Fruit fly (Drosophila melanogaster) whole organism, embryonic: ENCODE measurements around the gene Nazo.

Source experiments
- CG10267 ChIP-seq: fragments of 200-800 bp; sonication (Bioruptor generic); optimal IDR thresholded peaks from 2 replicates; lab custom pipeline; 2018; ENCODE audit warnings: missing biosample characterization, mild to moderate bottlenecking, missing genetic modification characterization, moderate library complexity
- CG11456 ChIP-seq: fragments of 200-800 bp; sonication (Bioruptor generic); IDR thresholded peaks from 3 replicates; pipeline ENCODE4 v1.3.6; 2022; ENCODE audit warnings: missing biosample characterization, missing genetic modification characterization
- CG12071 ChIP-seq: fragments of 200-800 bp; sonication (Bioruptor generic); optimal IDR thresholded peaks from 3 replicates; lab custom pipeline; 2018; ENCODE audit warnings: missing biosample characterization, mild to moderate bottlenecking, missing genetic modification characterization
- CG1602 ChIP-seq: fragments of 200-800 bp; sonication (Bioruptor generic); optimal IDR thresholded peaks from 3 replicates; lab custom pipeline; 2016; ENCODE audit warnings: missing biosample characterization, missing genetic modification characterization
- CG1647 ChIP-seq: fragments of 200-800 bp; sonication (Bioruptor generic); optimal IDR thresholded peaks from 3 replicates; lab custom pipeline; 2016; ENCODE audit warnings: missing biosample characterization, missing genetic modification characterization
- CG2678 ChIP-seq: fragments of 200-800 bp; sonication (Bioruptor generic); optimal IDR thresholded peaks from 3 replicates; lab custom pipeline; 2019; ENCODE audit warnings: missing biosample characterization, mild to moderate bottlenecking, missing genetic modification characterization, moderate library complexity
- CG32772 ChIP-seq: fragments of 200-800 bp; sonication (Bioruptor generic); IDR thresholded peaks from 2 replicates; pipeline ENCODE4 v1.3.6; 2022; ENCODE audit warnings: missing biosample characterization, missing genetic modification characterization
- CG3281 ChIP-seq: fragments of 200-800 bp; sonication (Bioruptor generic); optimal IDR thresholded peaks from 3 replicates; lab custom pipeline; 2017; ENCODE audit warnings: missing biosample characterization, mild to moderate bottlenecking, missing genetic modification characterization
- CG34224 ChIP-seq: fragments of 200-800 bp; sonication (Bioruptor generic); IDR thresholded peaks from 3 replicates; pipeline ENCODE4 v1.3.6; 2022; ENCODE audit warnings: missing biosample characterization, missing genetic modification characterization; ENCODE audit not compliant: partially characterized antibody
- CG5245 ChIP-seq: fragments of 200-800 bp; sonication (Bioruptor generic); optimal IDR thresholded peaks from 3 replicates; lab custom pipeline; 2016; ENCODE audit warnings: missing biosample characterization, missing genetic modification characterization
- CG6813 ChIP-seq: fragments of 200-800 bp; sonication (Bioruptor generic); optimal IDR thresholded peaks from 2 replicates; lab custom pipeline; 2017; ENCODE audit warnings: missing biosample characterization, missing genetic modification characterization, mild to moderate bottlenecking, moderate library complexity, missing genetic modification reagents
- CG6854 ChIP-seq: fragments of 200-800 bp; sonication (Bioruptor generic); optimal IDR thresholded peaks from 3 replicates; lab custom pipeline; 2017; ENCODE audit warnings: missing biosample characterization, mild to moderate bottlenecking, missing genetic modification characterization
- CG7839 ChIP-seq: fragments of 200-800 bp; sonication (Bioruptor generic); optimal IDR thresholded peaks from 3 replicates; lab custom pipeline; 2018; ENCODE audit warnings: missing biosample characterization, mild to moderate bottlenecking, missing genetic modification characterization, moderate library complexity
- CG7928 ChIP-seq: fragments of 200-800 bp; sonication (Bioruptor generic); optimal IDR thresholded peaks from 2 replicates; lab custom pipeline; 2017; ENCODE audit warnings: missing biosample characterization, mild to moderate bottlenecking, missing genetic modification characterization
- CG8388 ChIP-seq: fragments of 200-800 bp; sonication (Bioruptor generic); optimal IDR thresholded peaks from 2 replicates; lab custom pipeline; 2019; ENCODE audit warnings: missing biosample characterization, mild to moderate bottlenecking, missing genetic modification characterization, moderate library complexity
- CG9609 ChIP-seq: fragments of 200-800 bp; sonication (Bioruptor generic); optimal IDR thresholded peaks from 3 replicates; lab custom pipeline; 2016; ENCODE audit warnings: missing biosample characterization, missing genetic modification characterization
- CG9727 ChIP-seq: fragments of 200-800 bp; sonication (Bioruptor generic); optimal IDR thresholded peaks from 3 replicates; lab custom pipeline; 2017; ENCODE audit warnings: missing biosample characterization, mild to moderate bottlenecking, missing genetic modification characterization
- CG9817 ChIP-seq: fragments of 200-800 bp; sonication (Bioruptor generic); optimal IDR thresholded peaks from 2 replicates; lab custom pipeline; 2018; ENCODE audit warnings: missing biosample characterization, mild to moderate bottlenecking, missing genetic modification characterization, moderate library complexity
- D19A ChIP-seq: fragments of 200-800 bp; optimal IDR thresholded peaks from 3 replicates; lab custom pipeline; 2019; ENCODE audit warnings: missing biosample characterization, mild to moderate bottlenecking, missing genetic modification characterization, moderate library complexity
- Dip2 ChIP-seq: fragments of 200-800 bp; sonication (Bioruptor generic); IDR thresholded peaks from 2 replicates; pipeline ENCODE4 v1.3.6; 2022; ENCODE audit warnings: missing biosample characterization, missing genetic modification characterization
- Fer2 ChIP-seq: fragments of 200-800 bp; sonication (Bioruptor generic); optimal IDR thresholded peaks from 2 replicates; lab custom pipeline; 2018; ENCODE audit warnings: missing biosample characterization, mild to moderate bottlenecking, missing genetic modification characterization, moderate library complexity
- Hand ChIP-seq: fragments of 200-800 bp; sonication (Bioruptor generic); optimal IDR thresholded peaks from 2 replicates; lab custom pipeline; 2017; ENCODE audit warnings: mild to moderate bottlenecking, missing biosample characterization, missing genetic modification reagents, missing genetic modification characterization
- HmgD ChIP-seq: fragments of 200-800 bp; sonication (Bioruptor generic); optimal IDR thresholded peaks from 3 replicates; lab custom pipeline; 2016; ENCODE audit warnings: missing biosample characterization, missing genetic modification characterization
- Neu2 ChIP-seq: fragments of 200-800 bp; sonication (Bioruptor generic); optimal IDR thresholded peaks from 3 replicates; lab custom pipeline; 2016; ENCODE audit warnings: missing biosample characterization, missing genetic modification characterization, borderline replicate concordance
- Sox102F ChIP-seq: fragments of 200-800 bp; sonication (Bioruptor generic); optimal IDR thresholded peaks from 2 replicates; lab custom pipeline; 2018; ENCODE audit warnings: missing biosample characterization, mild to moderate bottlenecking, missing genetic modification characterization, moderate library complexity
- Vsx1 ChIP-seq: fragments of 200-800 bp; sonication (Bioruptor generic); optimal IDR thresholded peaks from 2 replicates; lab custom pipeline; 2017; ENCODE audit warnings: missing biosample characterization, mild to moderate bottlenecking, missing genetic modification characterization, missing genetic modification reagents
- Xbp1 ChIP-seq: fragments of 200-800 bp; sonication (Bioruptor generic); optimal IDR thresholded peaks from 3 replicates; lab custom pipeline; 2016; ENCODE audit warnings: missing biosample characterization, mild to moderate bottlenecking, missing genetic modification characterization
- abd-A ChIP-seq: fragments of 200-800 bp; sonication (Bioruptor generic); optimal IDR thresholded peaks from 3 replicates; lab custom pipeline; 2019; ENCODE audit warnings: missing biosample characterization, mild to moderate bottlenecking, missing genetic modification characterization, moderate library complexity
- amos ChIP-seq: fragments of 200-800 bp; sonication (Bioruptor generic); IDR thresholded peaks from 2 replicates; pipeline ENCODE4 v1.3.6; 2022; ENCODE audit warnings: missing biosample characterization, missing genetic modification characterization; ENCODE audit not compliant: partially characterized antibody
- ap ChIP-seq: fragments of 200-800 bp; sonication (Bioruptor generic); IDR thresholded peaks from 2 replicates; pipeline ENCODE4 v1.3.6; 2022; ENCODE audit warnings: missing biosample characterization, missing genetic modification characterization
- corto ChIP-seq: fragments of 200-800 bp; sonication (Bioruptor generic); optimal IDR thresholded peaks from 2 replicates; lab custom pipeline; 2016; ENCODE audit warnings: missing biosample characterization, mild to moderate bottlenecking, missing genetic modification characterization, moderate library complexity
- crol ChIP-seq: fragments of 200-800 bp; sonication (Bioruptor generic); IDR thresholded peaks from 2 replicates; pipeline ENCODE4 v1.3.6; 2022; ENCODE audit warnings: missing biosample characterization, missing genetic modification characterization
- crp ChIP-seq, 2 experiments: fragments of 200-800 bp; sonication (Bioruptor generic); optimal IDR thresholded peaks; 2 replicates in 1 of 2; 3 replicates in 1 of 2; lab custom pipeline; 2017; ENCODE audit warnings: missing biosample characterization in 2 of 2, missing genetic modification characterization in 2 of 2, mild to moderate bottlenecking in 1 of 2, moderate library complexity in 1 of 2
- ems ChIP-seq: fragments of 200-800 bp; sonication (Bioruptor generic); optimal IDR thresholded peaks from 3 replicates; lab custom pipeline; 2016; ENCODE audit warnings: missing biosample characterization, missing genetic modification characterization
- eve ChIP-seq, 2 experiments: fragments of >200 bp; optimal IDR thresholded peaks; 2 replicates each; lab custom pipeline; 2017; ENCODE audit warnings: missing biosample characterization in 2 of 2, missing genetic modification characterization in 2 of 2
- ftz-f1 ChIP-seq: fragments of 200-800 bp; sonication (Bioruptor generic); optimal IDR thresholded peaks from 2 replicates; lab custom pipeline; 2016; ENCODE audit warnings: missing biosample characterization, missing genetic modification characterization
- hbn ChIP-seq: fragments of 200-800 bp; sonication (Bioruptor generic); IDR thresholded peaks from 2 replicates; pipeline ENCODE4 v1.3.6; 2022; ENCODE audit warnings: missing biosample characterization, missing genetic modification characterization; ENCODE audit not compliant: partially characterized antibody
- insv ChIP-seq, 2 experiments: fragments of 200-800 bp; sonication (Bioruptor generic); optimal IDR thresholded peaks; 3 replicates each; lab custom pipeline; 2016 to 2018; ENCODE audit warnings: missing biosample characterization in 2 of 2, missing genetic modification characterization in 2 of 2
- jumu ChIP-seq: fragments of 200-800 bp; sonication (Bioruptor generic); optimal IDR thresholded peaks from 3 replicates; lab custom pipeline; 2016; ENCODE audit warnings: missing biosample characterization, missing genetic modification characterization
- nau ChIP-seq: fragments of 200-800 bp; sonication (Bioruptor generic); optimal IDR thresholded peaks from 3 replicates; lab custom pipeline; 2017; ENCODE audit warnings: missing biosample characterization, mild to moderate bottlenecking, missing genetic modification characterization, missing genetic modification reagents
- nerfin-1 ChIP-seq: fragments of 200-800 bp; sonication (Bioruptor generic); optimal IDR thresholded peaks from 3 replicates; lab custom pipeline; 2019; ENCODE audit warnings: missing biosample characterization, mild to moderate bottlenecking, missing genetic modification characterization, moderate library complexity
- pho ChIP-seq: fragments of 200-800 bp; sonication (Bioruptor generic); optimal IDR thresholded peaks from 2 replicates; lab custom pipeline; 2016; ENCODE audit warnings: missing biosample characterization, missing genetic modification characterization
- ro ChIP-seq: fragments of 200-800 bp; sonication (Bioruptor generic); IDR thresholded peaks from 2 replicates; pipeline ENCODE4 v1.3.6; 2022; ENCODE audit warnings: missing biosample characterization, missing genetic modification characterization
- run ChIP-seq: fragments of 200-800 bp; sonication (Bioruptor generic); optimal IDR thresholded peaks from 3 replicates; lab custom pipeline; 2018; ENCODE audit warnings: missing biosample characterization, mild to moderate bottlenecking, missing genetic modification characterization
- slou ChIP-seq: fragments of 200-800 bp; sonication (Bioruptor generic); optimal IDR thresholded peaks from 3 replicates; lab custom pipeline; 2016; ENCODE audit warnings: missing biosample characterization, missing genetic modification characterization
- vvl ChIP-seq: fragments of 200-800 bp; sonication (Bioruptor generic); IDR thresholded peaks from 2 replicates; pipeline ENCODE4 v1.3.6; 2022; ENCODE audit warnings: missing biosample characterization, missing genetic modification characterization
- zen ChIP-seq: fragments of 200-800 bp; sonication (Bioruptor generic); optimal IDR thresholded peaks from 3 replicates; lab custom pipeline; 2018; ENCODE audit warnings: missing biosample characterization, mild to moderate bottlenecking, missing genetic modification characterization, moderate library complexity
- zfh1 ChIP-seq: fragments of 200-800 bp; sonication (Bioruptor generic); IDR thresholded peaks from 3 replicates; pipeline ENCODE4 v1.3.6; 2022; ENCODE audit warnings: missing biosample characterization, missing genetic modification characterization

Gene Nazo

dm6 chr3R:8239472-8240301 is 48.0 kb upstream of the Nazo start (continued):
- TF ChIP-seq Fer2 (peak; percentile 79), Xbp1 (GFP tag; lab: Kevin White, UChicago) (peak; percentile 87), Neu2 (GFP tag; lab: Kevin White, UChicago) (peak; percentile 46), CG9817 (tag; lab: Kevin White, UChicago) (peak; percentile 87), CG1602 (peak; percentile 79), CG8388 (peak; percentile 87), corto (GFP tag; lab: Kevin White, UChicago) (no peak), CG9727 (GFP tag; lab: Kevin White, UChicago) (peak; percentile 96), CG11456 (GFP tag; lab: Robert Waterston, UW) (peak; percentile 70), Hand (GFP tag; lab: Kevin White, UChicago) (peak; percentile 85), zfh1 (GFP tag; lab: Robert Waterston, UW) (peak; percentile 76; the same call in 1 of the 3 replicates), CG6813 (GFP tag; lab: Kevin White, UChicago) (peak; percentile 80), CG7839 (peak; percentile 94), ftz-f1 (GFP tag; lab: Kevin White, UChicago) (no peak), zen (tag; lab: Kevin White, UChicago) (peak; percentile 66), crol (GFP tag; lab: Robert Waterston, UW) (no peak), CG34224 (GFP tag; lab: Robert Waterston, UW) (no peak), run (peak; percentile 88), CG9609 (GFP tag; lab: Kevin White, UChicago) (peak; percentile 75), CG12071 (peak; percentile 63), CG3281 (GFP tag; lab: Kevin White, UChicago) (peak; percentile 96), CG1647 (peak; percentile 47), jumu (GFP tag; lab: Kevin White, UChicago) (peak; percentile 30), CG2678 (tag; lab: Kevin White, UChicago) (peak; percentile 97), ems (peak; percentile 52), pho (peak; percentile 87), slou (GFP tag; lab: Kevin White, UChicago) (peak; percentile 69), CG7928 (GFP tag; lab: Kevin White, UChicago) (peak; percentile 72), abd-A (tag; lab: Kevin White, UChicago) (no peak), crp (GFP tag; optimal IDR thresholded peaks at IDR 0.05; lab: Kevin White, UChicago) (peak in 1 of 2 experiments; percentile 79), CG32772 (GFP tag; lab: Robert Waterston, UW) (0 out of 2 replicates have a peak, but pooled peaks have one; percentile 39), CG6854 (GFP tag; lab: Kevin White, UChicago) (peak; percentile 92), amos (GFP tag; lab: Robert Waterston, UW) (no peak), hbn (GFP tag; lab: Robert Waterston, UW) (no peak), HmgD (GFP tag; lab: Kevin White, UChicago) (no peak), CG10267 (tag; lab: Kevin White, UChicago) (peak; percentile 85), CG5245 (GFP tag; lab: Kevin White, UChicago) (peak; percentile 64), ap (GFP tag; lab: Robert Waterston, UW) (peak; percentile 60), nau (GFP tag; lab: Kevin White, UChicago) (peak; percentile 89), Sox102F (GFP tag; lab: Kevin White, UChicago) (peak; percentile 88), Dip2 (GFP tag; lab: Robert Waterston, UW) (no peak), Vsx1 (GFP tag; lab: Kevin White, UChicago) (peak; percentile 82), vvl (GFP tag; lab: Robert Waterston, UW) (peak; percentile 74; the same call in 1 of the 2 replicates), ro (GFP tag; lab: Robert Waterston, UW) (no peak), insv (GFP tag; optimal IDR thresholded peaks at IDR 0.05; lab: Kevin White, UChicago) (peak in 1 of 2 experiments; percentile 71), D19A (tag; lab: Kevin White, UChicago) (peak; percentile 88), nerfin-1 (tag; lab: Kevin White, UChicago) (peak; percentile 86), eve (GFP tag; optimal IDR thresholded peaks at IDR 0.05; lab: Kevin White, UChicago) (no peak)
